Worm (Caenorhabditis elegans) whole organism, L2 larva: ENCODE measurements around the gene srx-88.

Experiments used
- aly-2 ChIP-seq: fragments of 150-350 bp; optimal IDR thresholded peaks from 2 replicates; lab custom pipeline; 2014; ENCODE audit warnings: missing biosample characterization, missing genetic modification characterization
- lin-13 ChIP-seq: fragments of 150-350 bp; optimal IDR thresholded peaks from 2 replicates; lab custom pipeline; 2014; ENCODE audit warnings: missing biosample characterization, missing genetic modification reagents, missing genetic modification characterization

DNA sequence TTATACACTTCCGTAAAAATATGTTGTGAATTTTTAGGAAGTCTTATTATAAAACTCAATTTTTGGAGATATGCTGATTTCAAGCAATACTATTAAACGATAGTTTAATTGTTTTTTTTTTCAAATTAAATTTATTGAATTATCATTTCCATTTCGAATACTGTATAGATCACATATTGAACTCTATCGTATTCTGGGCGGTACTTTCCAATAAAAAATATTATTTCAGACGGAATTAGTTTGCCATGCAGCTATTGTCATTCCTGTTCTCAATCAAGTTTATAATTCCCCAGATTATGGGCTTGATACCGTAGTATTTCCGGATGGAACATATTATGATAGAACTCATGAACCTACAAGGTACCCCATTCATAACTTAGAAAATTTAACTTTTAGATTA, 8.7 kb upstream of the srx-88 start:
- no peak for TF ChIP-seq aly-2 (tag; lab: Kevin White, UChicago)
- no peak for TF ChIP-seq lin-13 (GFP tag; lab: Kevin White, UChicago)
